Fruit fly (Drosophila melanogaster) whole organism, adult: ENCODE measurements around the gene CG12071.
A peak's percentile ranks its signal among the peaks of the same experiment; 100 is the strongest.

ENCODE experiments used
- CG11617 ChIP-seq: fragments of 200-800 bp; sonication (Bioruptor generic); optimal IDR thresholded peaks from 2 replicates; lab custom pipeline; 2017; ENCODE audit warnings: mild to moderate bottlenecking, missing biosample characterization, missing genetic modification reagents, missing genetic modification characterization
- CG12768 ChIP-seq: fragments of 200-800 bp; sonication (Bioruptor generic); optimal IDR thresholded peaks from 2 replicates; lab custom pipeline; 2017; ENCODE audit warnings: missing biosample characterization, missing genetic modification characterization, mild to moderate bottlenecking, moderate library complexity, missing genetic modification reagents
- CG14711 ChIP-seq: fragments of 200-800 bp; sonication (Bioruptor generic); optimal IDR thresholded peaks from 2 replicates; lab custom pipeline; 2018; ENCODE audit warnings: missing biosample characterization, mild to moderate bottlenecking, missing genetic modification characterization, moderate library complexity
- CG1620 ChIP-seq: fragments of 200-800 bp; sonication (Bioruptor generic); optimal IDR thresholded peaks from 2 replicates; lab custom pipeline; 2016; ENCODE audit warnings: missing biosample characterization, missing genetic modification characterization
- CG33017 ChIP-seq: fragments of 200-800 bp; sonication (Bioruptor generic); optimal IDR thresholded peaks from 2 replicates; lab custom pipeline; 2018; ENCODE audit warnings: missing biosample characterization, mild to moderate bottlenecking, missing genetic modification characterization, moderate library complexity
- CG5204 ChIP-seq: fragments of 200-800 bp; sonication (Bioruptor generic); optimal IDR thresholded peaks from 2 replicates; lab custom pipeline; 2016; ENCODE audit warnings: missing biosample characterization, missing genetic modification characterization
- CG7045 ChIP-seq: fragments of 200-800 bp; sonication (Bioruptor generic); optimal IDR thresholded peaks from 2 replicates; lab custom pipeline; 2017; ENCODE audit warnings: missing biosample characterization, mild to moderate bottlenecking, missing genetic modification characterization
- CG7101 ChIP-seq: fragments of 200-800 bp; sonication (Bioruptor generic); optimal IDR thresholded peaks from 2 replicates; lab custom pipeline; 2018; ENCODE audit warnings: missing biosample characterization, mild to moderate bottlenecking, missing genetic modification characterization, moderate library complexity
- Clk ChIP-seq: fragments of 200-800 bp; sonication (Bioruptor generic); optimal IDR thresholded peaks from 2 replicates; lab custom pipeline; 2017; ENCODE audit warnings: missing biosample characterization, missing genetic modification characterization
- Crg-1 ChIP-seq: fragments of 200-800 bp; sonication (Bioruptor generic); optimal IDR thresholded peaks from 2 replicates; lab custom pipeline; 2016; ENCODE audit warnings: missing biosample characterization, missing genetic modification characterization
- Hr96 ChIP-seq: fragments of 200-800 bp; sonication (Bioruptor generic); optimal IDR thresholded peaks from 2 replicates; lab custom pipeline; 2016; ENCODE audit warnings: missing biosample characterization, missing genetic modification characterization
- Mnt ChIP-seq: fragments of 200-800 bp; sonication (Bioruptor generic); optimal IDR thresholded peaks from 2 replicates; lab custom pipeline; 2016; ENCODE audit warnings: missing biosample characterization, mild to moderate bottlenecking, missing genetic modification characterization
- bab1 ChIP-seq: fragments of 200-800 bp; sonication (Bioruptor generic); optimal IDR thresholded peaks from 3 replicates; lab custom pipeline; 2019; ENCODE audit warnings: missing biosample characterization, mild to moderate bottlenecking, missing genetic modification characterization, moderate library complexity
- cic ChIP-seq: fragments of 200-800 bp; sonication (Bioruptor generic); optimal IDR thresholded peaks from 2 replicates; lab custom pipeline; 2017; ENCODE audit warnings: missing biosample characterization, mild to moderate bottlenecking, missing genetic modification characterization, moderate library complexity
- cnc ChIP-seq, 2 experiments: fragments of >200 bp; optimal IDR thresholded peaks; 2 replicates each; lab custom pipeline; 2017
- kay ChIP-seq: fragments of 200-800 bp; sonication (Bioruptor generic); peaks from one replicate; lab custom pipeline; 2016; ENCODE audit warnings: missing biosample characterization, missing genetic modification characterization, borderline replicate concordance
- ovo ChIP-seq: fragments of 200-800 bp; sonication (Bioruptor generic); optimal IDR thresholded peaks from 2 replicates; lab custom pipeline; 2016; ENCODE audit warnings: missing biosample characterization, missing genetic modification characterization
- pad ChIP-seq: fragments of 200-800 bp; sonication (Bioruptor generic); optimal IDR thresholded peaks from 3 replicates; lab custom pipeline; 2017; ENCODE audit warnings: missing biosample characterization, missing genetic modification characterization, mild to moderate bottlenecking, moderate library complexity, missing genetic modification reagents
- tj ChIP-seq: fragments of 200-800 bp; sonication (Bioruptor generic); optimal IDR thresholded peaks from 3 replicates; lab custom pipeline; 2017; ENCODE audit warnings: missing biosample characterization, mild to moderate bottlenecking, missing genetic modification characterization, moderate library complexity
- toe ChIP-seq: fragments of 200-800 bp; sonication (Bioruptor generic); optimal IDR thresholded peaks from 2 replicates; lab custom pipeline; 2016; ENCODE audit warnings: missing biosample characterization, missing genetic modification characterization

Gene CG12071

DNA sequence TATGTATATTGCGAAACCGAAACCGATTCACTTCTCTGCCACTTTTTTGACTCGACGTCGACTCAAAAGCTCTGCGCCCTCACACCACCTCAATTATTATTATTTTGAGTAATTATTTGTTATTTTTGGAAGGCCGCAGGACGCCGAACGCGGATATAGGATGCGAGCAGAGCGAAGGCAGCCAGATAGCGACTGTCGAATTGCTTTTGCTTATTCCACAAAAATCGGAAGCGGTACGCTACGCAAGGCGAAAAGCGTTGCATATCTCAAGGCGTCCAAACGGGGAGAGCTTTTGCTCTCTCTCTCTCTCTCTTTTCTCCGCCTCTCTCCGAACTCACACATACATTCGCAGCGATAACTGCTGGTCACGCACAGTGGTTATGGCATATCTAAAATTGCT is at the start of gene CG12071:
Gene CG12071 (minus strand): TSS at position 134 of the 400 bp plus-strand sequence.
- no peak for TF ChIP-seq CG1620 (GFP tag; lab: Kevin White, UChicago)
- TF ChIP-seq pad = no peak
- no peak for TF ChIP-seq kay
- no peak for TF ChIP-seq CG11617 (GFP tag; lab: Kevin White, UChicago)
- no peak for TF ChIP-seq cic (GFP tag; lab: Kevin White, UChicago)
- no peak for TF ChIP-seq CG7045 (GFP tag; lab: Kevin White, UChicago)
- TF ChIP-seq tj (GFP tag; lab: Kevin White, UChicago) = no peak

DNA sequence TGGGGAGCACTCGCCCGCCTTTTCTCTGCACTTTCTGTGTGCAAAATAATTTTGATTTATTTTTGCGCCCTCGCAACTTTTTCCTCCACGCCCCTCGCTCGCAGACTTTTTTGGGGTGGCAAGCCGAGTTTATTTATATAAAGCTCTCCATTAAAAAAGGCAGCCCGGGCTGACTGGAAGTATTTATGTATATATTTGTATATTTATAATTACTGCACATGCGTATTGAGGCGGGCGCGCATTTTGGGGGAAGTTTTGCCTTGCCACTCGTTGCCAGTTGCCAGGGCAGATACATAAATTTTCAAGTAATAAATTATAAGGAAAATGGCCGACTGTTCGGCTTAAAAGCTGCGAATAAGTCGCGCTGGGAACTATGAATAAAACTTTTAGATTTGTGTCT is 47.8 kb upstream of the CG12071 start:
- TF ChIP-seq CG11617 (GFP tag; lab: Kevin White, UChicago) (no peak), kay (peak; percentile 11)

DNA sequence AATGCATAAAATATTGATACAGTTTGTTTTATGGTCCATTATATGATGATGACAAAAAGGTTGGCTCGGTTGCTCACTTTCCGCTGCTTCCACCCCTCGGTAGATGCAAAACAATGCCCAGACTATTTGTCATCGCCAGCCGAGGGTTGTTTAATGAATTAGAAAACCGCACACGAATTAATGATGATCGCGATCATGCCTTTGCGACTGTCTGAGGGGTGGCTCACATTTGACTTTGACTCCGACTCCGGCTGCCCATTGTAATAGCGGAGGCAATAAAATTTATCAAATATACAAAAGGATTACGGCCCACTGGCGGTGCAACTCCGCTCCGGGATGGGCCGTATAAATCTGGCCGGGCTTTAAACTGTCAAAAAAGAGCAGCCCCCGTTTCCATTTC is 45.2 kb upstream of the CG12071 start:
- no peak for TF ChIP-seq cic (GFP tag; lab: Kevin White, UChicago)
- no peak for TF ChIP-seq bab1
- no peak for TF ChIP-seq CG11617 (GFP tag; lab: Kevin White, UChicago)
- TF ChIP-seq CG14711 (tag; lab: Kevin White, UChicago) = no peak
- no peak for TF ChIP-seq CG7045 (GFP tag; lab: Kevin White, UChicago)
- TF ChIP-seq ovo (GFP tag; lab: Kevin White, UChicago) = no peak
- no peak for TF ChIP-seq Hr96 (GFP tag; lab: Kevin White, UChicago)
- no peak for TF ChIP-seq CG33017 (tag; lab: Kevin White, UChicago)
- TF ChIP-seq Mnt (GFP tag; lab: Kevin White, UChicago) = no peak
- no peak for TF ChIP-seq cnc (optimal IDR thresholded peaks at IDR 0.05; lab: Kevin White, UChicago)
- TF ChIP-seq kay = no peak
- no peak for TF ChIP-seq CG7101 (tag; lab: Kevin White, UChicago)
- TF ChIP-seq CG12768 (GFP tag; lab: Kevin White, UChicago) = no peak

DNA sequence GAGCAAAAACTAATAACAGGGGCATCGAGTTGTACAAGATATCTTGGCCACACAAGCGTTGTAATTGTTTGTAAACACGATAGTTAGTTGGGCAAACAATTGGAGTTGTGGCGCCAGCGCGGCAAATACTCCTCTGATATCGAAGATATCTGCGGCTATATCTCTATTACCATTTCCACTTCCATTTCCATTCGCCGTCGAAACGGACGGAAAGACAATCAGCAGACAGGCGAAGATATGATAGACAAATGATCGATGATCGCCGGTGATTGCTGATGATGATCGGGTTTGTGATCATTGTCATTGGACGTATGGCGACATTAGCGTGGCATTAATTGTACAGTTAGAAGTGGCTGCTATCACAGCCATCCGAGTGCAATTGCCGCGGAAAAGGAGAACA is 44.6 kb upstream of the CG12071 start:
- TF ChIP-seq Hr96 (GFP tag; lab: Kevin White, UChicago) = no peak
- TF ChIP-seq CG5204 (GFP tag; lab: Kevin White, UChicago) = no peak
- no peak for TF ChIP-seq CG1620 (GFP tag; lab: Kevin White, UChicago)

DNA sequence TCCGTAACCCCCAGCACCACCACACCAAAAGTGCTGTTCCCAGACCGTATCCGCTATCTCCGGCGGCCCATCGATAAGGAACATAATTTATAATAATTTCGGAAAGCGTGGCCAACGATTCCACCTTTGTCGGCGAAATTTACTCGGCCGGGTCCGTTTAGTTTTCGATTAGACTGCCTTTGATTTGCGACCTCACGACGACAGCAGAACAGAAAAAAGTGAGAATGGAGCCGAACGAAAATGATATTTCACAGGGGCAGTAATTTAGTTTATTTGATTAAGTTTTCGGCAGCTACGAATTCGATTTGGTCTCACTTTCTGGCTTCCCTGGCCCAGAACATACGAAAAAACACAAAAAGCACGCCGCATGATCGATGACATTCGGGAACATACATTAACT is 42.8 kb upstream of the CG12071 start:
- TF ChIP-seq CG1620 (GFP tag; lab: Kevin White, UChicago) (no peak), CG7045 (GFP tag; lab: Kevin White, UChicago) (no peak), tj (GFP tag; lab: Kevin White, UChicago) (no peak), ovo (GFP tag; lab: Kevin White, UChicago) (no peak), cic (GFP tag; lab: Kevin White, UChicago) (no peak), CG12768 (GFP tag; lab: Kevin White, UChicago) (no peak), Crg-1 (GFP tag; lab: Kevin White, UChicago) (no peak), CG5204 (GFP tag; lab: Kevin White, UChicago) (no peak), kay (no peak), toe (GFP tag; lab: Kevin White, UChicago) (no peak), Hr96 (GFP tag; lab: Kevin White, UChicago) (no peak), CG11617 (GFP tag; lab: Kevin White, UChicago) (no peak), pad (no peak), CG7101 (tag; lab: Kevin White, UChicago) (no peak), CG33017 (tag; lab: Kevin White, UChicago) (no peak), cnc (optimal IDR thresholded peaks at IDR 0.05; lab: Kevin White, UChicago) (no peak)

DNA sequence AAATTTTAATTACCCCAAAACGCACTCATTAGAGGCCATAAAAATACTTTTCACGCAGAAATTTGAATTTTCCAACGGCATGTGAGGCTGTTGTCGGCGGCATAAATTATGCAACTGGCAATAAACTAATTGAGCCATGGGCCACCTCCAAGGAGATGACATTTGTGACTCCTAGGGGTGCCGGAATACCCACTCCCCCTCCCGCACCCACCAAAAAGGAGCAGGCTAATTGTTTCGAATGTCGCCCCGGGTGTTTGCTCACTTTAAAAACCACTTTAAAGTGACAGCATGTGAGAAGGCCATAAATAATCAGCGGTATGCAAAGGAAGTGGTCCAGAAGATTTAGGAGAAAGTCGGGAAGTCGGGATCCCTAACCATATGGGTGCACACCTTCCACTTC is 41.6 kb upstream of the CG12071 start:
- TF ChIP-seq bab1 = no peak
- no peak for TF ChIP-seq CG33017 (tag; lab: Kevin White, UChicago)
- TF ChIP-seq tj (GFP tag; lab: Kevin White, UChicago) = no peak
- no peak for TF ChIP-seq cnc (optimal IDR thresholded peaks at IDR 0.05; lab: Kevin White, UChicago)
- TF ChIP-seq Hr96 (GFP tag; lab: Kevin White, UChicago) = no peak
- no peak for TF ChIP-seq cic (GFP tag; lab: Kevin White, UChicago)
- TF ChIP-seq CG12768 (GFP tag; lab: Kevin White, UChicago) = no peak
- TF ChIP-seq ovo (GFP tag; lab: Kevin White, UChicago) = no peak
- no peak for TF ChIP-seq CG5204 (GFP tag; lab: Kevin White, UChicago)
- no peak for TF ChIP-seq Clk (GFP tag; lab: Kevin White, UChicago)
- no peak for TF ChIP-seq pad
- TF ChIP-seq CG7101 (tag; lab: Kevin White, UChicago) = no peak
- no peak for TF ChIP-seq CG1620 (GFP tag; lab: Kevin White, UChicago)
- TF ChIP-seq CG11617 (GFP tag; lab: Kevin White, UChicago) = no peak
- TF ChIP-seq CG14711 (tag; lab: Kevin White, UChicago) = no peak
- TF ChIP-seq CG7045 (GFP tag; lab: Kevin White, UChicago) = no peak
- no peak for TF ChIP-seq Crg-1 (GFP tag; lab: Kevin White, UChicago)
- no peak for TF ChIP-seq toe (GFP tag; lab: Kevin White, UChicago)
- no peak for TF ChIP-seq kay
- no peak for TF ChIP-seq Mnt (GFP tag; lab: Kevin White, UChicago)

DNA sequence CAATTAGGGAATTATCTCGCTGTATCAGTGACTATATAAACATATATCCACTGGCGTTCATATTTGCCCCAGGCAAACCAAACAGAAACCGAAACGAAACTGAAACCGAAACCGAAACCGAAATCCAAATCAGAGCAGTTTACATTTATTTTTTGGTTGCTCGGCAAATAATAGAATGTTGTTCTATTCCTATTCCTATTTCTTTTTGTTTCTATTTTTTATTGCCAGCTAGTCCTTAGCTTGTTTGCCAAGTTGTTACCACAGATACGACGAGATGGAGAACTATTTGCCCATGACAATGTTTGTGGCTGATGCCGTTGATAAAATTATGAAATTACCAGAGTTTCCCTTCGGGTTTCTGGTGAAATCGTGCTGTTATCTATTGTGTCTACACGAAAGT is 38.0 kb upstream of the CG12071 start:
- TF ChIP-seq CG14711 (tag; lab: Kevin White, UChicago) (no peak), pad (no peak), Clk (GFP tag; lab: Kevin White, UChicago) (no peak), CG7045 (GFP tag; lab: Kevin White, UChicago) (no peak), Crg-1 (GFP tag; lab: Kevin White, UChicago) (no peak), CG5204 (GFP tag; lab: Kevin White, UChicago) (no peak)
